Worm (Caenorhabditis elegans): ENCODE data around the gene pqn-27.

- TF ChIP-seq dao-5 (tag; optimal IDR thresholded peaks at IDR 0.05) = no peak
- no peak for TF ChIP-seq W03F9.2 (tag; optimal IDR thresholded peaks at IDR 0.05)
- no peak for TF ChIP-seq him-1 (tag; optimal IDR thresholded peaks at IDR 0.05)
These were observed 8.7 kb upstream of the pqn-27 start, which contains the start of gene E01G4.3 for ce11 chrII:13469043-13469652.
